Worm (Caenorhabditis elegans) whole organism, early embryonic: ENCODE results near the gene pqn-2.

ENCODE experiments used
- ama-1 ChIP-seq: fragments of 150-350 bp; optimal IDR thresholded peaks from 2 replicates; lab custom pipeline; 2014
- flt-1 ChIP-seq: fragments of 200-800 bp; sonication (Bioruptor generic); IDR thresholded peaks from 2 replicates; pipeline ENCODE4 v1.3.6; 2022; ENCODE audit warnings: missing genetic modification characterization, missing compliant biosample characterization
- hmbx-1 ChIP-seq: sonication (generic microtip); optimal IDR thresholded peaks from 2 replicates; lab custom pipeline; 2016; ENCODE audit warnings: mild to moderate bottlenecking, missing genetic modification characterization, missing compliant biosample characterization
- scrt-1 ChIP-seq: fragments of 200-800 bp; sonication (Bioruptor generic); IDR thresholded peaks from 2 replicates; pipeline ENCODE4 v1.3.6; 2022; ENCODE audit warnings: missing genetic modification characterization, missing compliant biosample characterization

DNA sequence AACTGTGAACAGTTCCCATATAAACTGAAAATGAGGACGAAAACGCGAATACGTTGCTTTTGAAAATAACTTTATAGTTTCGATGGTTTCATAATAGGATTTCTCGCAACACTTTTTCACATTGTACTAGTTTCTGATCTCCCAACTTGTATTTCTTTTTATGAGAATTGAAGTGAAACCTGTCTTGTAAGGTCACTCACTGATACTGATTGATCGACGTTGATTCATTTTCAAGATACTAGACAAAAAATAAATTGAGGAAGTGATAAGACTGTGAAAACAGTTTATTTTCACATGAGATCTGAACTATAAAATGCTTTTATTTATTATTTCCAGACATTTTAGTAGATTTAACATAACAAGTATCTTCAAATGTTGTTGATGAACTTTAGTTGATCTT lies 5.2 kb downstream of the pqn-2 start:
- TF ChIP-seq hmbx-1 (no peak), ama-1 (lab: Kevin White, UChicago) (no peak), flt-1 (GFP tag; lab: Robert Waterston, UW) (no peak), scrt-1 (no peak)
